Fruit fly (Drosophila melanogaster) whole organism, adult: ENCODE data around the gene CG7966.

Experiments used
- CG11617 ChIP-seq: fragments of 200-800 bp; sonication (Bioruptor generic); optimal IDR thresholded peaks from 2 replicates; lab custom pipeline; 2017; ENCODE audit warnings: mild to moderate bottlenecking, missing biosample characterization, missing genetic modification reagents, missing genetic modification characterization
- CG12768 ChIP-seq: fragments of 200-800 bp; sonication (Bioruptor generic); optimal IDR thresholded peaks from 2 replicates; lab custom pipeline; 2017; ENCODE audit warnings: missing biosample characterization, missing genetic modification characterization, mild to moderate bottlenecking, moderate library complexity, missing genetic modification reagents
- CG14711 ChIP-seq: fragments of 200-800 bp; sonication (Bioruptor generic); optimal IDR thresholded peaks from 2 replicates; lab custom pipeline; 2018; ENCODE audit warnings: missing biosample characterization, mild to moderate bottlenecking, missing genetic modification characterization, moderate library complexity
- CG1620 ChIP-seq: fragments of 200-800 bp; sonication (Bioruptor generic); optimal IDR thresholded peaks from 2 replicates; lab custom pipeline; 2016; ENCODE audit warnings: missing biosample characterization, missing genetic modification characterization
- CG33017 ChIP-seq: fragments of 200-800 bp; sonication (Bioruptor generic); optimal IDR thresholded peaks from 2 replicates; lab custom pipeline; 2018; ENCODE audit warnings: missing biosample characterization, mild to moderate bottlenecking, missing genetic modification characterization, moderate library complexity
- CG5204 ChIP-seq: fragments of 200-800 bp; sonication (Bioruptor generic); optimal IDR thresholded peaks from 2 replicates; lab custom pipeline; 2016; ENCODE audit warnings: missing biosample characterization, missing genetic modification characterization
- CG7045 ChIP-seq: fragments of 200-800 bp; sonication (Bioruptor generic); optimal IDR thresholded peaks from 2 replicates; lab custom pipeline; 2017; ENCODE audit warnings: missing biosample characterization, mild to moderate bottlenecking, missing genetic modification characterization
- CG7101 ChIP-seq: fragments of 200-800 bp; sonication (Bioruptor generic); optimal IDR thresholded peaks from 2 replicates; lab custom pipeline; 2018; ENCODE audit warnings: missing biosample characterization, mild to moderate bottlenecking, missing genetic modification characterization, moderate library complexity
- Clk ChIP-seq: fragments of 200-800 bp; sonication (Bioruptor generic); optimal IDR thresholded peaks from 2 replicates; lab custom pipeline; 2017; ENCODE audit warnings: missing biosample characterization, missing genetic modification characterization
- Crg-1 ChIP-seq: fragments of 200-800 bp; sonication (Bioruptor generic); optimal IDR thresholded peaks from 2 replicates; lab custom pipeline; 2016; ENCODE audit warnings: missing biosample characterization, missing genetic modification characterization
- Hr96 ChIP-seq: fragments of 200-800 bp; sonication (Bioruptor generic); optimal IDR thresholded peaks from 2 replicates; lab custom pipeline; 2016; ENCODE audit warnings: missing biosample characterization, missing genetic modification characterization
- Mnt ChIP-seq: fragments of 200-800 bp; sonication (Bioruptor generic); optimal IDR thresholded peaks from 2 replicates; lab custom pipeline; 2016; ENCODE audit warnings: missing biosample characterization, mild to moderate bottlenecking, missing genetic modification characterization
- bab1 ChIP-seq: fragments of 200-800 bp; sonication (Bioruptor generic); optimal IDR thresholded peaks from 3 replicates; lab custom pipeline; 2019; ENCODE audit warnings: missing biosample characterization, mild to moderate bottlenecking, missing genetic modification characterization, moderate library complexity
- cic ChIP-seq: fragments of 200-800 bp; sonication (Bioruptor generic); optimal IDR thresholded peaks from 2 replicates; lab custom pipeline; 2017; ENCODE audit warnings: missing biosample characterization, mild to moderate bottlenecking, missing genetic modification characterization, moderate library complexity
- cnc ChIP-seq, 2 experiments: fragments of >200 bp; optimal IDR thresholded peaks; 2 replicates each; lab custom pipeline; 2017
- kay ChIP-seq: fragments of 200-800 bp; sonication (Bioruptor generic); peaks from one replicate; lab custom pipeline; 2016; ENCODE audit warnings: missing biosample characterization, missing genetic modification characterization, borderline replicate concordance
- ovo ChIP-seq: fragments of 200-800 bp; sonication (Bioruptor generic); optimal IDR thresholded peaks from 2 replicates; lab custom pipeline; 2016; ENCODE audit warnings: missing biosample characterization, missing genetic modification characterization
- pad ChIP-seq: fragments of 200-800 bp; sonication (Bioruptor generic); optimal IDR thresholded peaks from 3 replicates; lab custom pipeline; 2017; ENCODE audit warnings: missing biosample characterization, missing genetic modification characterization, mild to moderate bottlenecking, moderate library complexity, missing genetic modification reagents
- tj ChIP-seq: fragments of 200-800 bp; sonication (Bioruptor generic); optimal IDR thresholded peaks from 3 replicates; lab custom pipeline; 2017; ENCODE audit warnings: missing biosample characterization, mild to moderate bottlenecking, missing genetic modification characterization, moderate library complexity
- toe ChIP-seq: fragments of 200-800 bp; sonication (Bioruptor generic); optimal IDR thresholded peaks from 2 replicates; lab custom pipeline; 2016; ENCODE audit warnings: missing biosample characterization, missing genetic modification characterization

The CG7966 gene

DNA sequence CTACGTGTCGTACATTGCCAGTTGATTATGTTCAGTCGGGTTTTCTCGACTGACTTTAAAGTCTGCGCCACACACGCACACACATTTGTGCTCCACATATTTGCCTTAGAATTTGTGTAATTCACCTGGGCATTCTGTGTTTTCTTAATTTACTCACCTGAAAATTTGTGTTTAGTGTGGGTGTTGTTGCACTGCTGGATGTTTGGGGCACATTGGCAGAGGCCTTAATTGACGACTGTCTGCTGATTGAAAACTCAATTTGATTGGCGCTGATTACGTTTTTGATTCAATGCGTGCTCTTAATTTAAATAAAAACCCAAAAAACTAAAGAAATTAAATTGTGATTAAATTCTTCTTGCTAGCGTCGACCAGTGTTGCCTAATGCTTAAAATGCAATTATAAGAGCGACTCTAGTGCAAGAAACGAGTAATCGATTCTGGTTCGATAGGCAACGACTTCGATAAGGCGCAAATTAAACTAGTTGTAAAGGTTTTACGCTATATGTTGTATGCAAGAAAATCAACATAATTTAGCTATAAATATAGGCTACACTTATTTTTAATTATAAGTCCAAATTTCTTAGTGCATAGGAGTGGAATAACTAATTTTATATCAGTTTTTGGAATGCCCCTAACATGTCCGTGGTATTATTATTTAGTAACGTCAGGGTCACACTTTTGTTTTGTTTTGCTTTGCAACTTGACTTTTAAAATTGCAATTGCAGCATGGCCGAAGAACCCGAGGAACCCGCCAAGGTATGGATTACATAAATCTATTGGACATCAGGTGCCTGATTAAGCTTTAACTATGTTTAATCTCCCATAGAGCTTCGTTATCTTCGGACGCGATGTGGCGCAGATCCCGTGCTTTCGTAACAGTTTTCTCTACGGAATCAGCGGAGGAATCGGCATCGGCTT is 20.7 kb downstream of the CG7966 start, which contains the start of the genes CG46281 and CG46280:
Gene CG46281, minus strand, starts transcription at position 51 of the 917 bp plus-strand sequence.
Gene CG46280, minus strand, starts transcription at position 403 of the 917 bp plus-strand sequence.
- TF ChIP-seq Hr96 (GFP tag; lab: Kevin White, UChicago) (no peak), Crg-1 (GFP tag; lab: Kevin White, UChicago) (peak; percentile 32), CG1620 (peak; percentile 49), toe (GFP tag; lab: Kevin White, UChicago) (no peak), Mnt (GFP tag; lab: Kevin White, UChicago) (peak; percentile 58), CG33017 (tag; lab: Kevin White, UChicago) (no peak), kay (GFP tag; lab: Kevin White, UChicago) (peak; percentile 85), bab1 (GFP tag; lab: Kevin White, UChicago) (peak; percentile 44), cnc (optimal IDR thresholded peaks at IDR 0.05; lab: Kevin White, UChicago) (no peak), CG14711 (tag; lab: Kevin White, UChicago) (peak; percentile 59), CG5204 (GFP tag; lab: Kevin White, UChicago) (no peak), CG7045 (GFP tag; lab: Kevin White, UChicago) (peak; percentile 1), cic (GFP tag; lab: Kevin White, UChicago) (peak; percentile 8), tj (GFP tag; lab: Kevin White, UChicago) (peak; percentile 23), CG11617 (GFP tag; lab: Kevin White, UChicago) (peak; percentile 46), pad (GFP tag; lab: Kevin White, UChicago) (peak; percentile 33), ovo (no peak), Clk (GFP tag; lab: Kevin White, UChicago) (no peak), CG12768 (GFP tag; lab: Kevin White, UChicago) (peak; percentile 31), CG7101 (peak; percentile 42)

DNA sequence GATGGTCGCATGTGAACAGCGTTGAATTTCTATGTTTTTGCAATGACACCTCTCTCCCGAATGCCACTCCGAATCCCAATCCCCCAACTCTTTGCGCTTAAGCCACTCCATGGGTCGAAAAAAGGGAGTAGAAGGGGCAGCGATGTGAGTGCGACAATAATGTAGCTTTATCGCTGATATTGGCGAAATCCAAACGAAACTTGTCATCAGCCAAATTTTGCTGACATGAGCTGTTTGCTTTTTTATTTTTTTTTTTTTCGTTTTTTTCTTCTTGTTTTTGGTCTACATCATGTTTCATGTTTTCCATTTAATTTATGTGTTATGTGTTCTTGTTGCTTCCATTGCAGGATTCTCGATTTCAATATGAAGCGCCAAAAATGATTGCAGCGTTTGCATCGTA is 32.3 kb downstream of the CG7966 start:
- TF ChIP-seq bab1 (GFP tag; lab: Kevin White, UChicago) = no peak
- TF ChIP-seq tj (GFP tag; lab: Kevin White, UChicago) = peak; percentile 99

DNA sequence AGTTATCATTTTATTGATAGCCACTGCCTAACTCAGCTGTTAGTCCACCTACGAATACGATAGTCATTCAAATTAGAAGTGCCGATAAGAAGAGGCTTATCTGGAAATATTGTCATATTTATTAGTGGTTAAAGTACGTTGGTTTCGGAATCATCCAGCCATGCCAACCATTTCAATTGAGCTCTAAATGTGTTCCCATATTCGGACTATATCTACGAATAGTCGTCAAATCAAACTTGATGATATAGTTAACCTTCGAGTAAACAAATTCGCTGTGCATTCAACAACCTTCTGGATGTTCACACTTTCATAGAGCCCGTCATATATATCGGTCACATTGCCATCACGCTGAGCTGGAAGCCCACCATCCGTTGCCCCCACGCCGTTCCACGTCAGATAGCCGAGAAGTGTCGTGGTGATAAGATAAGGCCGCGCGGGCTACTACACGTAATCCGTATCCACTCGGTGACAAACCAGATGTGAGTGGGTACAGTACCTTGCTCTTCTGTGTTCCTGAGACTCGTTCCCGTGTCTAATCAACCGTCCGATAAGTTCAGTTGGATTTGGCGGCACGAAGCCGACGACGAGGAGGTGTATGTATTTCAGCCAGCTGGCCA is 32.9 kb downstream of the CG7966 start:
- TF ChIP-seq Mnt (GFP tag; lab: Kevin White, UChicago) (peak; percentile 36), CG33017 (tag; lab: Kevin White, UChicago) (peak; percentile 19), ovo (peak; percentile 5), Clk (GFP tag; lab: Kevin White, UChicago) (no peak), cic (GFP tag; lab: Kevin White, UChicago) (peak; percentile 42)

DNA sequence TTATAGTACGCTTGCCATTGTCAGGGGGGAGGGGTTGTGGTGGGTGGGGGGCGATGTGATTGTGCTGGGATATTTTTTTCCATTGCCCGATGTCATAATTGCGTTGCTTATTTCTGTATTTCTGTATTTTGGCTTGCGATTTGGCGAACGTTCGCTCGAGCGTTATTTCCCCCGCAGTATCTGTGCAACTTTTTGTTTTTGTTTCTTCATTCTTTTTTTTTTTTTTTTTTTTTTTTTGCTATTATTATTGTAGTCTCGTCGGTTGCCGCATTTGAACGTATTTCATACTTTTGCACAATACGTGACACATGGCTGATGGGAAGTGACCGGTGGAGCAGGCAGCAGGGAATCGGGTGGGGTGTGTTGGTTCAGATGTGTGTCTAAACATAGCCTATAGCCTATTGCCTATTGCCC is 33.6 kb downstream of the CG7966 start:
- TF ChIP-seq ovo (no peak), Mnt (GFP tag; lab: Kevin White, UChicago) (peak; percentile 65), cic (GFP tag; lab: Kevin White, UChicago) (peak; percentile 90), CG11617 (GFP tag; lab: Kevin White, UChicago) (peak; percentile 8), kay (GFP tag; lab: Kevin White, UChicago) (peak; percentile 91), CG12768 (GFP tag; lab: Kevin White, UChicago) (peak; percentile 47), tj (GFP tag; lab: Kevin White, UChicago) (peak; percentile 40), Crg-1 (GFP tag; lab: Kevin White, UChicago) (no peak)

DNA sequence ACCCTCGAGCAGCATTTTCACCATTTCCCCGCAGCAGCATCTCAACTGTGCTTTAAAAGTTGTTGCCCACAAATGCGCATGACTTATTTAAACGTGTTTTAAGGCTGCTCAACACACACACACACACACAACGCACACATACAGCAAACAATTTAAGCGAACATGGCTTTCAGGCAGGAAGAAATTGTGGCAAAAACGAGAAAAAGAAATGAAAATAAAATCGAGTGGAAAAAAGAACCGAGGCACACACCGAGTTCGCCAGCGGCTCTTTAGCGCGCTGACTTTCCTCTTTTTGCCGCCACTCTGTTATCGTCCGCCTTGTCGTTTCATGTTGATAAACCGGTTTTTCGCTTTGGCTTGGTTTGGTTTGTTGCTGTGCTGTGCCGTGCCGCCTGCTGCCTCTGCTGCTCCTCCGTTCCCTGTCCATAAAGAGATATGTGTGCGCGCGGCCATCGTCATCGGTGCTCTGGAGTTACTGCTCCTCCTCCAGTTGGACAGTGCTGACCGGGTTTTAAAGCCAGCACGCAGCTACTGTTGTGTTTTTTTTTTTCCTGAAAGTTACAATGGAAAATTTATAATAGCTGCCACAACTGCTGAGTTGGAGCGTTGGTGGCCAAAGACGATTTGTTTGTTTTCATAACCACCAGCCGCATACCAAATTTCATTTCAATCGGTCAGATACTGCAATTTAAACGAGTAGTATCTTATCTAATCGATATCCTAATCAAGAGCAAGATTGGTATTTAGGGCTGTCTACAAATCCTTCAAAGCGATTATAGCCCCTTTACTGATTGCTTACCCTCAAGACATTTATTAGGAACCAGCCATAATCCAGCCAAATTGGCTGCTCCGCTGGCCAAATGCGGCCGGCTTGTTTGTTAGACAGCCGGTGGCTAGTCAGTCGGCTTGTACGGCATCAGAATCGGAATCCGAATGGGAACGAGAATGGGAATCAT is 35.2 kb downstream of the CG7966 start:
- TF ChIP-seq ovo (peak; percentile 15), kay (GFP tag; lab: Kevin White, UChicago) (peak; percentile 67), tj (GFP tag; lab: Kevin White, UChicago) (no peak), CG12768 (GFP tag; lab: Kevin White, UChicago) (peak; percentile 21)

DNA sequence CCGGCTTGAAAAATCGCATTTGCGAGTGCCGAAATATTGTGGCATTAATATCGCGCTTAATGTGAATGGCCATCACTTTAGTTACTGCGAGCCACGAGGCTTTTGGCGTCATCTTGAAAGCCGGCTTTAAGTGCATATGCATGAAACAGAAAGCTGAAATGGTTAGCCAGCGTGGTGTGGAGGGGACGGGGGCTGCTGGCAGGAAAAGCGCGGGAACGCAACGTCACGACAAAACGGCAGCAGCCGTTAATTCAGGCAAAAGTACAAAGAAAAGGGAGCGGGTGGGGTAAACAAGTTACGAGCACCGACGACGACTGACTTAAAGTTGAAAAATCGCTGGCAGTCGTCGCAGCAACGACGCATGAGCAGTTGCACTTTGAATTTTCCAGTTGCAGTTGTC is 35.9 kb downstream of the CG7966 start:
- no peak for TF ChIP-seq kay (GFP tag; lab: Kevin White, UChicago)
- no peak for TF ChIP-seq Mnt (GFP tag; lab: Kevin White, UChicago)
- TF ChIP-seq bab1 (GFP tag; lab: Kevin White, UChicago) = no peak
- no peak for TF ChIP-seq tj (GFP tag; lab: Kevin White, UChicago)
- no peak for TF ChIP-seq CG1620
- TF ChIP-seq cnc (optimal IDR thresholded peaks at IDR 0.05; lab: Kevin White, UChicago) = no peak
- TF ChIP-seq pad (GFP tag; lab: Kevin White, UChicago) = no peak
- TF ChIP-seq Hr96 (GFP tag; lab: Kevin White, UChicago) = no peak
- no peak for TF ChIP-seq toe (GFP tag; lab: Kevin White, UChicago)
- no peak for TF ChIP-seq CG5204 (GFP tag; lab: Kevin White, UChicago)
- no peak for TF ChIP-seq CG7045 (GFP tag; lab: Kevin White, UChicago)
- TF ChIP-seq CG14711 (tag; lab: Kevin White, UChicago) = no peak
- TF ChIP-seq ovo = no peak
- TF ChIP-seq CG7101 = no peak
- TF ChIP-seq Clk (GFP tag; lab: Kevin White, UChicago) = no peak
